Worm (Caenorhabditis elegans) whole organism, L4/young adult: ENCODE measurements around the gene F56D6.23.

ENCODE experiments used
- W03F9.2 ChIP-seq: fragments of 150-350 bp; optimal IDR thresholded peaks from 2 replicates; lab custom pipeline; 2014; ENCODE audit warnings: missing biosample characterization, missing genetic modification characterization
- him-1 ChIP-seq: sonication (generic microtip); optimal IDR thresholded peaks from 2 replicates; lab custom pipeline; 2016; ENCODE audit warnings: missing genotype, missing genetic modification reagents, missing genetic modification characterization, missing compliant biosample characterization

DNA sequence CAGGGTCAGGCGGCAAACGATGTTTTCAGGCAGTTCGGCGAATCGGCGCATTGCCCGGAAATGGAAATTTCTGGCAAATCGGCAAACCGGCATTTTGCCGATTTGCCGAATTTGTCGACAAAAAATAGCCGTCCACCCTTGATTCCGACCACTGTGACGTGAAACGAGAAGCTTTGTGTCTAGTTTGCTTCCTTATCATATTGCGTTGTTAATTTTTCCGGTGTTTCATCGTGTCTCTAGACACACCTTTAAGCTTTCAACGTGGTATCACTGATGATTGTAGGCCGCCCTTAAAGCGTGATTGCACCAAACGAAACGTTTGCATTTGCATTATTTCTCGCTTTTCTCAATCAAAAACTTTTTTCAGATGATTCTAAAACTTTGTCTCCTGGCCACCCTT is 18.8 kb downstream of the F56D6.23 start, which contains the start of gene clec-71:
- TF ChIP-seq him-1 (no peak), W03F9.2 (tag; lab: Kevin White, UChicago) (no peak)
